Fruit fly (Drosophila melanogaster) whole organism, embryonic: Measurements from ENCODE around the gene COX5B.

Experiments
- CG17361 ChIP-seq: fragments of 200-800 bp; sonication (Bioruptor generic); IDR thresholded peaks from 3 replicates; pipeline ENCODE4 v1.3.6; 2022; ENCODE audit warnings: missing biosample characterization, missing genetic modification characterization
- CG31224 ChIP-seq: fragments of 200-800 bp; sonication (Bioruptor generic); IDR thresholded peaks from 2 replicates; pipeline ENCODE4 v1.3.6; 2022; ENCODE audit warnings: missing biosample characterization, missing genetic modification characterization
- Lim3 ChIP-seq: fragments of 200-800 bp; sonication (Bioruptor generic); IDR thresholded peaks from 2 replicates; pipeline ENCODE4 v1.3.6; 2022; ENCODE audit warnings: missing biosample characterization, missing genetic modification characterization

DNA sequence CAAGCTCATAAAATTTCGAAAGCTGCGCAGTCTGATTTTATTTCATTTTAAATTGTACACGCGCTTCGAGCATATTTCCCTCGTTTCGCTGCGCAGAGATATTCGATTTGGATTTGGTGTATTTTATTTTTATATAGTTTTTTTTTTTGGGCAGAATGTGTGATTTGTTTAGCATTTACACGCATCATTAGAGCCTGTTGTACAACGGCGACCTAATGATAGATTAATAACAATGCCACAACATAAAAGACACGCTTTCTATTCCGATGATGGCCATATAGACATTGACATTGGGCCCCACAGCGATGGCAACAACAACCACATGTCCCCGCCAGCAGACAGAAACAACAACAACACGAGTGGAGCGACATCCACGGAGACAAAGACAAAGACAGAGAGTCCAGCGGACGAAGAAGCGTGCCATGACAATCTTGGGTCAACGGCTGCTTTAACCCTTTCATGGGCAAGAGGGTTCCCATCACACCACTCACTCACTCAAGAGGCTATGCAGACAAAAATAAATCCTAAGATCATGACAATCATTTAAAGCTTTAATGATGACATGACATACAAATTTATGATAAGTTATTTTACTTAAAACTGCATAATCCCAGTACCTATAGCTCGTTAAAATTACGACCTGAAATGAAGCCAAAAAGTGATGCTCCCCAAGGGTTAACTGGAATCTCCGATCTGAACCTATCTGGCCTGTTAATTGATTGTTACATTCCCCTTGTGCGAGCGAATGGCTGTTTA is 4.4 kb upstream of the COX5B start:
- TF ChIP-seq CG17361 (GFP tag; lab: Robert Waterston, UW) (no peak), CG31224 (GFP tag; lab: Robert Waterston, UW) (no peak), Lim3 (no peak)
